Fruit fly (Drosophila melanogaster) whole organism: Measurements from ENCODE around the gene CG13907.

Source experiments
- CG8478 ChIP-seq: fragments of >200 bp; optimal IDR thresholded peaks from 2 replicates; lab custom pipeline; 2018; ENCODE audit warnings: inconsistent platforms
- EcR ChIP-seq, 2 experiments: fragments of >200 bp; optimal IDR thresholded peaks; 2 replicates each; lab custom pipeline; 2017; ENCODE audit warnings: missing biosample characterization in 2 of 2, missing genetic modification characterization in 2 of 2, missing genetic modification reagents in 2 of 2
- pan ChIP-seq: fragments of >200 bp; optimal IDR thresholded peaks from 2 replicates; lab custom pipeline; 2017
- psq ChIP-seq: fragments of >200 bp; optimal IDR thresholded peaks from 2 replicates; lab custom pipeline; 2017
- usp ChIP-seq: fragments of >200 bp; optimal IDR thresholded peaks from 2 replicates; lab custom pipeline; 2017; ENCODE audit warnings: missing biosample characterization, missing genetic modification characterization, mixed read lengths

dm6 chr3L:902598-902997, 20.8 kb upstream of the CG13907 start, which contains the start of gene mat:
- TF ChIP-seq usp = no peak
- TF ChIP-seq psq (lab: Kevin White, UChicago) = no peak
- TF ChIP-seq pan (lab: Kevin White, UChicago) = no peak
- TF ChIP-seq CG8478 (lab: Kevin White, UChicago) = no peak
- no peak for TF ChIP-seq EcR (GFP tag; optimal IDR thresholded peaks at IDR 0.05; lab: Kevin White, UChicago)
